Fruit fly (Drosophila melanogaster) whole organism, prepupa: Measurements from ENCODE around the gene CG13088.
A peak's percentile ranks its signal among the peaks of the same experiment; 100 is the strongest.

Experiments used
- CG6276 ChIP-seq: fragments of 200-800 bp; sonication (Bioruptor generic); optimal IDR thresholded peaks from 2 replicates; lab custom pipeline; 2017; ENCODE audit warnings: missing biosample characterization, mild to moderate bottlenecking, missing genetic modification characterization
- Ets21C ChIP-seq: fragments of 200-800 bp; sonication (Bioruptor generic); optimal IDR thresholded peaks from 3 replicates; lab custom pipeline; 2016; ENCODE audit warnings: missing biosample characterization, missing genetic modification characterization
- Hr39 ChIP-seq: fragments of 200-800 bp; sonication (Bioruptor generic); optimal IDR thresholded peaks from 2 replicates; lab custom pipeline; 2016; ENCODE audit warnings: missing biosample characterization, missing genetic modification characterization
- OdsH ChIP-seq: fragments of 200-800 bp; sonication (Bioruptor generic); optimal IDR thresholded peaks from 3 replicates; lab custom pipeline; 2016; ENCODE audit warnings: missing biosample characterization, missing genetic modification characterization
- Smox ChIP-seq: fragments of 200-800 bp; sonication (Bioruptor generic); optimal IDR thresholded peaks from 3 replicates; lab custom pipeline; 2016; ENCODE audit warnings: missing biosample characterization, missing genetic modification characterization
- achi ChIP-seq: fragments of 200-800 bp; sonication (Bioruptor generic); optimal IDR thresholded peaks from 3 replicates; lab custom pipeline; 2016; ENCODE audit warnings: missing biosample characterization, missing genetic modification characterization
- dac ChIP-seq: fragments of 200-800 bp; sonication (Bioruptor generic); optimal IDR thresholded peaks from 2 replicates; lab custom pipeline; 2017; ENCODE audit warnings: missing biosample characterization, mild to moderate bottlenecking, missing genetic modification characterization
- net ChIP-seq: fragments of 200-800 bp; sonication (Bioruptor generic); optimal IDR thresholded peaks from 3 replicates; lab custom pipeline; 2016; ENCODE audit warnings: missing biosample characterization, missing genetic modification characterization
- salr ChIP-seq, 2 experiments: fragments of 200-800 bp; sonication (Bioruptor generic); optimal IDR thresholded peaks; 3 replicates each; lab custom pipeline; 2016 to 2018; ENCODE audit warnings: missing biosample characterization in 2 of 2, missing genetic modification characterization in 2 of 2, mild to moderate bottlenecking in 1 of 2
- vri ChIP-seq: fragments of 200-800 bp; sonication (Bioruptor generic); optimal IDR thresholded peaks from 3 replicates; lab custom pipeline; 2016; ENCODE audit warnings: missing biosample characterization, mild to moderate bottlenecking, missing genetic modification characterization

dm6 chr2L:8534515-8535295, 45.9 kb downstream of the CG13088 start:
- peak; percentile 95 for TF ChIP-seq Hr39
- peak; percentile 98 for TF ChIP-seq Smox
- peak; percentile 95 for TF ChIP-seq vri
- TF ChIP-seq OdsH (GFP tag; lab: Kevin White, UChicago) = peak; percentile 98
- peak; percentile 95 to 96 for TF ChIP-seq salr (GFP tag; optimal IDR thresholded peaks at IDR 0.05; lab: Kevin White, UChicago)
- TF ChIP-seq dac (GFP tag; lab: Kevin White, UChicago) = peak; percentile 98
- peak; percentile 99 for TF ChIP-seq CG6276 (GFP tag; lab: Kevin White, UChicago)
- peak; percentile 98 for TF ChIP-seq net
- TF ChIP-seq achi (GFP tag; lab: Kevin White, UChicago) = peak; percentile 98
- peak; percentile 96 for TF ChIP-seq Ets21C (GFP tag; lab: Kevin White, UChicago)
